Fruit fly (Drosophila melanogaster) whole organism, embryonic: ENCODE measurements around the gene Ifrd1.

Source experiments
- Asciz ChIP-seq: fragments of 200-800 bp; sonication (Bioruptor generic); optimal IDR thresholded peaks from 2 replicates; lab custom pipeline; 2017; ENCODE audit warnings: missing biosample characterization, mild to moderate bottlenecking, missing genetic modification characterization, missing genetic modification reagents
- CG11093 ChIP-seq: fragments of 200-800 bp; sonication (Bioruptor generic); IDR thresholded peaks from 3 replicates; pipeline ENCODE4 v1.3.6; 2022; ENCODE audit warnings: missing biosample characterization, missing genetic modification characterization
- CG12155 ChIP-seq: fragments of 200-800 bp; sonication (Bioruptor generic); optimal IDR thresholded peaks from 3 replicates; lab custom pipeline; 2016; ENCODE audit warnings: missing biosample characterization, missing genetic modification characterization
- CG13296 ChIP-seq: fragments of 200-800 bp; sonication (Bioruptor generic); optimal IDR thresholded peaks from 3 replicates; lab custom pipeline; 2018; ENCODE audit warnings: missing biosample characterization, mild to moderate bottlenecking, missing genetic modification characterization
- CG14014 ChIP-seq: fragments of 200-800 bp; sonication (Bioruptor generic); IDR thresholded peaks from 2 replicates; pipeline ENCODE4 v1.3.6; 2022; ENCODE audit warnings: missing biosample characterization, missing genetic modification characterization
- CG14860 ChIP-seq: fragments of 200-800 bp; sonication (Bioruptor generic); IDR thresholded peaks from 3 replicates; pipeline ENCODE4 v1.3.6; 2022; ENCODE audit warnings: missing biosample characterization, missing genetic modification characterization; ENCODE audit not compliant: partially characterized antibody
- CG14965 ChIP-seq: fragments of 200-800 bp; sonication (Bioruptor generic); optimal IDR thresholded peaks from 2 replicates; lab custom pipeline; 2016; ENCODE audit warnings: missing biosample characterization, missing genetic modification characterization, borderline replicate concordance
- CG15011 ChIP-seq: fragments of 200-800 bp; sonication (Bioruptor generic); optimal IDR thresholded peaks from 3 replicates; lab custom pipeline; 2018; ENCODE audit warnings: missing biosample characterization, mild to moderate bottlenecking, missing genetic modification characterization
- CG1529 ChIP-seq: fragments of 200-800 bp; sonication (Bioruptor generic); optimal IDR thresholded peaks from 3 replicates; lab custom pipeline; 2018; ENCODE audit warnings: missing biosample characterization, missing genetic modification characterization
- CG15514 ChIP-seq: fragments of 200-800 bp; sonication (Bioruptor generic); optimal IDR thresholded peaks from 3 replicates; lab custom pipeline; 2017; ENCODE audit warnings: missing biosample characterization, missing genetic modification characterization, mild to moderate bottlenecking, moderate library complexity, missing genetic modification reagents
- CG15601 ChIP-seq: fragments of 200-800 bp; sonication (Bioruptor generic); optimal IDR thresholded peaks from 3 replicates; lab custom pipeline; 2019; ENCODE audit warnings: missing biosample characterization, mild to moderate bottlenecking, missing genetic modification characterization, moderate library complexity
- CG30403 ChIP-seq: fragments of 200-800 bp; sonication (Bioruptor generic); optimal IDR thresholded peaks from 3 replicates; lab custom pipeline; 2016; ENCODE audit warnings: missing biosample characterization, missing genetic modification characterization
- CG31388 ChIP-seq: fragments of 200-800 bp; sonication (Bioruptor generic); optimal IDR thresholded peaks from 2 replicates; lab custom pipeline; 2016; ENCODE audit warnings: missing biosample characterization, missing genetic modification characterization
- CG34422 ChIP-seq: fragments of 200-800 bp; sonication (Bioruptor generic); IDR thresholded peaks from 3 replicates; pipeline ENCODE4 v1.3.6; 2022; ENCODE audit warnings: missing biosample characterization, missing genetic modification characterization
- CG42726 ChIP-seq: fragments of 200-800 bp; sonication (Bioruptor generic); IDR thresholded peaks from 2 replicates; pipeline ENCODE4 v1.3.6; 2022; ENCODE audit warnings: missing biosample characterization, missing genetic modification characterization; ENCODE audit not compliant: partially characterized antibody
- CG4282 ChIP-seq: fragments of 200-800 bp; sonication (Bioruptor generic); optimal IDR thresholded peaks from 2 replicates; lab custom pipeline; 2016; ENCODE audit warnings: missing biosample characterization, missing genetic modification characterization
- CG43689 ChIP-seq: fragments of 200-800 bp; sonication (Bioruptor generic); IDR thresholded peaks from 2 replicates; pipeline ENCODE4 v1.3.6; 2022; ENCODE audit warnings: missing biosample characterization, missing genetic modification characterization
- CG4404 ChIP-seq: fragments of 200-800 bp; sonication (Bioruptor generic); IDR thresholded peaks from 2 replicates; pipeline ENCODE4 v1.3.6; 2022; ENCODE audit warnings: missing biosample characterization, missing genetic modification characterization
- CG4707 ChIP-seq: fragments of 200-800 bp; sonication (Bioruptor generic); optimal IDR thresholded peaks from 2 replicates; lab custom pipeline; 2018; ENCODE audit warnings: missing biosample characterization, mild to moderate bottlenecking, missing genetic modification characterization, moderate library complexity
- CG4730 ChIP-seq: fragments of 200-800 bp; sonication (Bioruptor generic); IDR thresholded peaks from 2 replicates; pipeline ENCODE4 v1.3.6; 2022; ENCODE audit warnings: missing biosample characterization, missing genetic modification characterization
- CG6791 ChIP-seq: fragments of 200-800 bp; sonication (Bioruptor generic); IDR thresholded peaks from 3 replicates; pipeline ENCODE4 v1.3.6; 2022; ENCODE audit warnings: missing biosample characterization, missing genetic modification characterization; ENCODE audit not compliant: partially characterized antibody
- Camta ChIP-seq: fragments of 200-800 bp; sonication (Bioruptor generic); optimal IDR thresholded peaks from 2 replicates; lab custom pipeline; 2016; ENCODE audit warnings: missing biosample characterization, missing genetic modification characterization
- CkIIα-i1 ChIP-seq: fragments of 200-800 bp; sonication (Bioruptor generic); IDR thresholded peaks from 2 replicates; pipeline ENCODE4 v1.3.6; 2022; ENCODE audit warnings: missing biosample characterization, missing genetic modification characterization
- Dfd ChIP-seq, 2 experiments: fragments of >200 bp; optimal IDR thresholded peaks; 2 replicates each; lab custom pipeline; 2017; ENCODE audit warnings: missing biosample characterization in 2 of 2, missing genetic modification characterization in 2 of 2
- Dip3 ChIP-seq: fragments of 200-800 bp; sonication (Bioruptor generic); optimal IDR thresholded peaks from 3 replicates; lab custom pipeline; 2016; ENCODE audit warnings: missing biosample characterization, missing genetic modification characterization
- E2f2 ChIP-seq: fragments of 200-800 bp; sonication (Bioruptor generic); IDR thresholded peaks from 2 replicates; pipeline ENCODE4 v1.3.6; 2022; ENCODE audit warnings: missing biosample characterization, missing genetic modification characterization
- Ets65A ChIP-seq: fragments of 200-800 bp; sonication (Bioruptor generic); peaks from one replicate; lab custom pipeline; 2016; ENCODE audit warnings: missing biosample characterization, missing genetic modification characterization
- H2.0 ChIP-seq: fragments of 200-800 bp; sonication (Bioruptor generic); IDR thresholded peaks from 2 replicates; pipeline ENCODE4 v1.3.6; 2022; ENCODE audit warnings: missing biosample characterization, missing genetic modification characterization
- Neu2 ChIP-seq: fragments of 200-800 bp; sonication (Bioruptor generic); optimal IDR thresholded peaks from 3 replicates; lab custom pipeline; 2016; ENCODE audit warnings: missing biosample characterization, missing genetic modification characterization, borderline replicate concordance
- Ptx1 ChIP-seq: fragments of 200-800 bp; sonication (Bioruptor generic); IDR thresholded peaks from 2 replicates; pipeline ENCODE4 v1.3.6; 2022; ENCODE audit warnings: missing biosample characterization, missing genetic modification characterization
- Sin3A ChIP-seq: fragments of >200 bp; optimal IDR thresholded peaks from 2 replicates; lab custom pipeline; 2018
- Ssrp ChIP-seq: fragments of 200-800 bp; sonication (Bioruptor generic); optimal IDR thresholded peaks from 2 replicates; lab custom pipeline; 2018; ENCODE audit warnings: missing biosample characterization, mild to moderate bottlenecking, missing genetic modification characterization, moderate library complexity
- al ChIP-seq: fragments of 200-800 bp; sonication (Bioruptor generic); IDR thresholded peaks from 2 replicates; pipeline ENCODE4 v1.3.6; 2022; ENCODE audit warnings: missing biosample characterization, missing genetic modification characterization
- bigmax ChIP-seq: fragments of 200-800 bp; sonication (Bioruptor generic); optimal IDR thresholded peaks from 2 replicates; lab custom pipeline; 2018; ENCODE audit warnings: missing biosample characterization, mild to moderate bottlenecking, missing genetic modification characterization
- bowl ChIP-seq: fragments of 200-800 bp; sonication (Bioruptor generic); IDR thresholded peaks from 2 replicates; pipeline ENCODE4 v1.3.6; 2022; ENCODE audit warnings: missing biosample characterization, missing genetic modification characterization
- chn ChIP-seq: fragments of 200-800 bp; sonication (Bioruptor generic); optimal IDR thresholded peaks from 2 replicates; lab custom pipeline; 2016; ENCODE audit warnings: missing biosample characterization, missing genetic modification characterization
- crc ChIP-seq: fragments of 200-800 bp; sonication (Bioruptor generic); optimal IDR thresholded peaks from 2 replicates; lab custom pipeline; 2016; ENCODE audit warnings: missing biosample characterization, missing genetic modification characterization
- ems ChIP-seq: fragments of 200-800 bp; sonication (Bioruptor generic); optimal IDR thresholded peaks from 3 replicates; lab custom pipeline; 2016; ENCODE audit warnings: missing biosample characterization, missing genetic modification characterization
- fd64A ChIP-seq: fragments of 200-800 bp; sonication (Bioruptor generic); optimal IDR thresholded peaks from 3 replicates; lab custom pipeline; 2018; ENCODE audit warnings: missing biosample characterization, mild to moderate bottlenecking, missing genetic modification characterization
- fd96Cb ChIP-seq: fragments of 200-800 bp; sonication (Bioruptor generic); optimal IDR thresholded peaks from 2 replicates; lab custom pipeline; 2018; ENCODE audit warnings: missing biosample characterization, mild to moderate bottlenecking, missing genetic modification characterization, moderate library complexity
- gcm ChIP-seq: fragments of 200-800 bp; sonication (Bioruptor generic); optimal IDR thresholded peaks from 2 replicates; lab custom pipeline; 2019; ENCODE audit warnings: missing biosample characterization, mild to moderate bottlenecking, missing genetic modification characterization, moderate library complexity
- gcm2 ChIP-seq: fragments of 200-800 bp; sonication (Bioruptor generic); optimal IDR thresholded peaks from 2 replicates; lab custom pipeline; 2016; ENCODE audit warnings: missing biosample characterization, missing genetic modification characterization
- nom ChIP-seq: fragments of 200-800 bp; sonication (Bioruptor generic); optimal IDR thresholded peaks from 2 replicates; lab custom pipeline; 2017; ENCODE audit warnings: missing biosample characterization, missing genetic modification characterization, mild to moderate bottlenecking, moderate library complexity, missing genetic modification reagents
- peb ChIP-seq: fragments of 200-800 bp; sonication (Bioruptor generic); IDR thresholded peaks from 2 replicates; pipeline ENCODE4 v1.3.6; 2022; ENCODE audit warnings: missing biosample characterization, missing genetic modification characterization
- sisA ChIP-seq: fragments of 200-800 bp; sonication (Bioruptor generic); IDR thresholded peaks from 2 replicates; pipeline ENCODE4 v1.3.6; 2022; ENCODE audit warnings: missing biosample characterization, missing genetic modification characterization
- sr ChIP-seq: fragments of 200-800 bp; sonication (Bioruptor generic); IDR thresholded peaks from 3 replicates; pipeline ENCODE4 v1.3.6; 2022; ENCODE audit warnings: missing biosample characterization, missing genetic modification characterization
- tx ChIP-seq: fragments of 200-800 bp; sonication (Bioruptor generic); optimal IDR thresholded peaks from 2 replicates; lab custom pipeline; 2016; ENCODE audit warnings: missing biosample characterization, missing genetic modification characterization
- wek ChIP-seq: fragments of 200-800 bp; sonication (Bioruptor generic); optimal IDR thresholded peaks from 3 replicates; lab custom pipeline; 2018; ENCODE audit warnings: missing biosample characterization, mild to moderate bottlenecking, missing genetic modification characterization, moderate library complexity
- zen ChIP-seq: fragments of 200-800 bp; sonication (Bioruptor generic); optimal IDR thresholded peaks from 3 replicates; lab custom pipeline; 2018; ENCODE audit warnings: missing biosample characterization, mild to moderate bottlenecking, missing genetic modification characterization, moderate library complexity

The Ifrd1 gene

dm6 chr2L:2855773-2856615, 18.3 kb downstream of the Ifrd1 start, which contains the start of the genes CG3104 and RpS21 (continued):
- peak; percentile 69 for TF ChIP-seq CG4707 (GFP tag; lab: Kevin White, UChicago)
- TF ChIP-seq Camta (GFP tag; lab: Kevin White, UChicago), result peak; percentile 88
- peak; percentile 88 for TF ChIP-seq E2f2 (GFP tag; lab: Robert Waterston, UW)
- peak; percentile 83 for TF ChIP-seq nom (GFP tag; lab: Kevin White, UChicago)
- peak; percentile 77 for TF ChIP-seq CG4730 (GFP tag; lab: Robert Waterston, UW)
- TF ChIP-seq tx (GFP tag; lab: Kevin White, UChicago), result peak; percentile 71
- TF ChIP-seq CG13296 (GFP tag; lab: Kevin White, UChicago), result peak; percentile 84
- TF ChIP-seq CG6791 (GFP tag; lab: Robert Waterston, UW), result 0 out of 3 replicates have a peak, but pooled peaks have one; percentile 5
- TF ChIP-seq CkIIα-i1 (GFP tag; lab: Robert Waterston, UW), result 0 out of 2 replicates have a peak, but pooled peaks have one; percentile 39
- peak; percentile 60 for TF ChIP-seq fd96Cb (tag; lab: Kevin White, UChicago)
- peak; percentile 89 for TF ChIP-seq H2.0 (GFP tag; lab: Robert Waterston, UW)
- TF ChIP-seq Ssrp (tag; lab: Kevin White, UChicago), result peak; percentile 66
- peak; percentile 87 for TF ChIP-seq Ptx1
- TF ChIP-seq fd64A (GFP tag; lab: Kevin White, UChicago), result peak; percentile 55
- peak; percentile 76 for TF ChIP-seq gcm2 (GFP tag; lab: Kevin White, UChicago)
- no peak for TF ChIP-seq Dfd (GFP tag; optimal IDR thresholded peaks at IDR 0.05; lab: Kevin White, UChicago)
- peak; percentile 87 for TF ChIP-seq CG12155
- TF ChIP-seq bigmax, result peak; percentile 63
- peak; percentile 91 for TF ChIP-seq sr
- peak; percentile 86 for TF ChIP-seq CG15011 (GFP tag; lab: Kevin White, UChicago)
- TF ChIP-seq CG14860 (GFP tag; lab: Robert Waterston, UW), result no peak
- TF ChIP-seq CG30403, result peak; percentile 85
- peak; percentile 59; the same call in 1 of the 2 replicates for TF ChIP-seq CG4404 (GFP tag; lab: Robert Waterston, UW)
- peak; percentile 75 for TF ChIP-seq CG4282 (GFP tag; lab: Kevin White, UChicago)
- peak; percentile 45; the same call in 1 of the 2 replicates for TF ChIP-seq peb
- peak; percentile 80 for TF ChIP-seq wek (GFP tag; lab: Kevin White, UChicago)
- peak; percentile 61 for TF ChIP-seq zen (tag; lab: Kevin White, UChicago)
- peak; percentile 71 for TF ChIP-seq ems (GFP tag; lab: Kevin White, UChicago)
- peak; percentile 4 for TF ChIP-seq gcm (GFP tag; lab: Kevin White, UChicago)
- peak; percentile 72; the same call in 1 of the 2 replicates for TF ChIP-seq bowl (GFP tag; lab: Robert Waterston, UW)
- no peak; the same call in 1 of the 2 replicates for TF ChIP-seq CG42726 (GFP tag; lab: Robert Waterston, UW)
- TF ChIP-seq Ets65A, result peak; percentile 99
- peak; percentile 77 for TF ChIP-seq chn (GFP tag; lab: Kevin White, UChicago)
- peak; percentile 80 for TF ChIP-seq Asciz
- peak; percentile 62; the same call in 2 of the 3 replicates for TF ChIP-seq CG11093
- peak; percentile 90 for TF ChIP-seq sisA (GFP tag; lab: Robert Waterston, UW)
- peak; percentile 75 for TF ChIP-seq crc (GFP tag; lab: Kevin White, UChicago)
- TF ChIP-seq CG1529 (GFP tag; lab: Kevin White, UChicago), result peak; percentile 74
- peak; percentile 94 for TF ChIP-seq CG34422 (GFP tag; lab: Robert Waterston, UW)
- peak; percentile 82 for TF ChIP-seq Dip3
- TF ChIP-seq CG15514, result peak; percentile 88
- peak; percentile 86 for TF ChIP-seq CG14014
- peak; percentile 74 for TF ChIP-seq CG31388 (GFP tag; lab: Kevin White, UChicago)
- TF ChIP-seq CG14965 (GFP tag; lab: Kevin White, UChicago), result no peak
- peak; percentile 90 for TF ChIP-seq Sin3A
- no peak for TF ChIP-seq Neu2 (GFP tag; lab: Kevin White, UChicago)
- peak; percentile 87 for TF ChIP-seq CG15601
- TF ChIP-seq al (GFP tag; lab: Robert Waterston, UW), result peak; percentile 81
- no peak; the same call in none of the 2 replicates for TF ChIP-seq CG43689 (GFP tag; lab: Robert Waterston, UW)
